Worm (Caenorhabditis elegans): ENCODE measurements around the gene K02F3.9.

K02F3.9 gene

DNA sequence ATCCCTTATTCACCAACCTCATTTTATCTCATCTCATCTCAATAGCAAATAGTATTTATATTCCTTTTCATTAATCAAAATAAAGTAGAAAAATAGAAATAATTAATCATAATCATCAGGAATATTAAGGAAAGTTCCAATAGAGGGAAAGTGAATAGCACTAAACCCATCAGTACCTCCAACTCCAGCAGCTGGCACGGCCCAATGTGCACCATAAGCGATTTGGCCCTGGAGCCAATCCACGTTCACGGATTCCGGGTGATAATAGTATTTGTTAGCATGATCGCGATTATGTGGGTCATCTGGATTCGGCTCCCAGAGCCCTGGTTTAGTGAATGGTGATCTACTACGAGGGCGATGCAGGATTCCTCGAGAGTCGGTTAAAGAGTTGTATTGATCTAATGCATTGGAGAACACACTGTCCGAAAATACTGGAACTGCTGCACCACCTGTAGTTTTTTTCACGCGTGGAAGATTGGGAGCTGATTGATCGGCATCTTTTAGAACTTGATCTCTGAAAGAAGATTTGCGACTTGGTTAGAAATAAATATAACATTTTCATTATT is 5.4 kb downstream of the K02F3.9 start (continued):
- TF ChIP-seq vab-15 (tag; optimal IDR thresholded peaks at IDR 0.05) (no peak), ceh-8 (GFP tag; optimal IDR thresholded peaks at IDR 0.05) (peak; percentile 26), fkh-4 (tag; optimal IDR thresholded peaks at IDR 0.05; ENCODE audit: borderline replicate concordance) (no peak), unc-86 (tag; optimal IDR thresholded peaks at IDR 0.05) (peak; percentile 47), lin-15B (tag; optimal IDR thresholded peaks at IDR 0.05) (no peak), blmp-1 (tag; optimal IDR thresholded peaks at IDR 0.05) (no peak), irx-1 (tag; optimal IDR thresholded peaks at IDR 0.05) (no peak), nhr-11 (tag; optimal IDR thresholded peaks at IDR 0.05) (peak; percentile 22), C16A3.4 (tag; optimal IDR thresholded peaks at IDR 0.05) (peak; percentile 23), nhr-19 (GFP tag; conservative IDR thresholded peaks at IDR 0.05) (peak; percentile 42; the same call in 1 of the 2 replicates), efl-1 (optimal IDR thresholded peaks at IDR 0.05) (peak; percentile 34 to 45), efl-1 (GFP tag; optimal IDR thresholded peaks at IDR 0.05 in 1 of 2) (no peak), snpc-4 (tag; optimal IDR thresholded peaks at IDR 0.05) (no peak), nhr-28 (tag; optimal IDR thresholded peaks at IDR 0.05) (peak; percentile 7), mep-1 (tag; optimal IDR thresholded peaks at IDR 0.05) (no peak), nhr-12 (tag; optimal IDR thresholded peaks at IDR 0.05) (no peak), hlh-4 (tag; optimal IDR thresholded peaks at IDR 0.05) (no peak), ztf-11 (tag; optimal IDR thresholded peaks at IDR 0.05) (peak in 1 of 2 experiments; percentile 63), lin-14 (GFP tag; optimal IDR thresholded peaks at IDR 0.05) (peak; percentile 11), xbp-1 (tag; optimal IDR thresholded peaks at IDR 0.05) (peak; percentile 18), unc-98 (GFP tag; IDR thresholded peaks at IDR 0.05) (no peak), lin-13 (GFP tag; optimal IDR thresholded peaks at IDR 0.05) (no peak), sptf-1 (tag; optimal IDR thresholded peaks at IDR 0.05) (no peak), nhr-84 (tag; optimal IDR thresholded peaks at IDR 0.05) (no peak), tlp-1 (tag; optimal IDR thresholded peaks at IDR 0.05) (no peak), nhr-20 (tag; optimal IDR thresholded peaks at IDR 0.05) (peak; percentile 31), nhr-71 (tag; optimal IDR thresholded peaks at IDR 0.05) (peak; percentile 75), pqm-1 (tag; optimal IDR thresholded peaks at IDR 0.05) (no peak), ama-1 (optimal IDR thresholded peaks at IDR 0.05) (peak; percentile 97), fkh-8 (tag; optimal IDR thresholded peaks at IDR 0.05) (peak; percentile 24), nhr-85 (tag) (peak; percentile 75), pag-3 (tag; optimal IDR thresholded peaks at IDR 0.05; ENCODE audit: borderline replicate concordance, insufficient read depth) (no peak), ztf-4 (tag; optimal IDR thresholded peaks at IDR 0.05) (peak; percentile 81), elt-2 (tag; optimal IDR thresholded peaks at IDR 0.05) (peak; percentile 29), F16B12.6 (tag; optimal IDR thresholded peaks at IDR 0.05) (no peak), ceh-82 (tag; optimal IDR thresholded peaks at IDR 0.05) (no peak), nhr-237 (tag; optimal IDR thresholded peaks at IDR 0.05) (no peak), isw-1 (GFP tag; IDR thresholded peaks at IDR 0.05) (peak; percentile 36; the same call in 1 of the 2 replicates), aly-2 (tag; optimal IDR thresholded peaks at IDR 0.05) (peak; percentile 34), efl-3 (GFP tag; optimal IDR thresholded peaks at IDR 0.05) (no peak), lin-39 (tag; optimal IDR thresholded peaks at IDR 0.05) (no peak), rnt-1 (tag; optimal IDR thresholded peaks at IDR 0.05) (peak; percentile 38), swsn-7 (tag; optimal IDR thresholded peaks at IDR 0.05) (peak; percentile 7), nhr-77 (tag; optimal IDR thresholded peaks at IDR 0.05) (peak; percentile 51), grh-1 (GFP tag; IDR thresholded peaks at IDR 0.05) (peak; percentile 66), ces-1 (GFP tag; optimal IDR thresholded peaks at IDR 0.05) (no peak), tbx-2 (tag; optimal IDR thresholded peaks at IDR 0.05) (no peak), nhr-76 (tag; optimal IDR thresholded peaks at IDR 0.05) (no peak), fos-1 (tag; optimal IDR thresholded peaks at IDR 0.05) (peak; percentile 4), pax-3 (tag; optimal IDR thresholded peaks at IDR 0.05) (peak; percentile 71), nhr-90 (tag; optimal IDR thresholded peaks at IDR 0.05; ENCODE audit: poor library complexity) (peak; percentile 69), skn-1 (tag; optimal IDR thresholded peaks at IDR 0.05) (peak; percentile 30)
